Worm (Caenorhabditis elegans) whole organism, late embryonic: ENCODE measurements around the gene srz-24.

Experiments used
- Y22D7AL.16 ChIP-seq: sonication (generic microtip); optimal IDR thresholded peaks from 2 replicates; lab custom pipeline; 2016; ENCODE audit warnings: missing genetic modification characterization, missing compliant biosample characterization
- ama-1 ChIP-seq: fragments of 150-350 bp; optimal IDR thresholded peaks from 2 replicates; lab custom pipeline; 2014
- ceh-2 ChIP-seq: sonication (generic microtip); optimal IDR thresholded peaks from 2 replicates; lab custom pipeline; 2016; ENCODE audit warnings: missing genotype, missing genetic modification characterization, missing compliant biosample characterization
- che-1 ChIP-seq: sonication (generic microtip); optimal IDR thresholded peaks from 2 replicates; lab custom pipeline; 2016; ENCODE audit warnings: mild to moderate bottlenecking, missing genetic modification characterization, missing compliant biosample characterization
- fkh-10 ChIP-seq: fragments of 150-350 bp; optimal IDR thresholded peaks from 2 replicates; lab custom pipeline; 2014; ENCODE audit warnings: missing biosample characterization, missing genetic modification reagents, missing genetic modification characterization
- nfya-1 ChIP-seq: sonication (generic microtip); optimal IDR thresholded peaks from 2 replicates; lab custom pipeline; 2017; ENCODE audit warnings: missing genetic modification characterization, mild to moderate bottlenecking, missing compliant biosample characterization, antibody characterized with exemption, moderate library complexity
- syd-9 ChIP-seq: sonication (generic microtip); optimal IDR thresholded peaks from 2 replicates; lab custom pipeline; 2016; ENCODE audit warnings: mild to moderate bottlenecking, missing genetic modification characterization, moderate library complexity, missing compliant biosample characterization
- unc-55 ChIP-seq: sonication (generic microtip); optimal IDR thresholded peaks from 2 replicates; lab custom pipeline; 2017; ENCODE audit warnings: missing biosample characterization, missing genetic modification reagents, missing genetic modification characterization
- unc-86 ChIP-seq: sonication (generic microtip); optimal IDR thresholded peaks from 2 replicates; lab custom pipeline; 2016; ENCODE audit warnings: missing genetic modification characterization, missing compliant biosample characterization

DNA sequence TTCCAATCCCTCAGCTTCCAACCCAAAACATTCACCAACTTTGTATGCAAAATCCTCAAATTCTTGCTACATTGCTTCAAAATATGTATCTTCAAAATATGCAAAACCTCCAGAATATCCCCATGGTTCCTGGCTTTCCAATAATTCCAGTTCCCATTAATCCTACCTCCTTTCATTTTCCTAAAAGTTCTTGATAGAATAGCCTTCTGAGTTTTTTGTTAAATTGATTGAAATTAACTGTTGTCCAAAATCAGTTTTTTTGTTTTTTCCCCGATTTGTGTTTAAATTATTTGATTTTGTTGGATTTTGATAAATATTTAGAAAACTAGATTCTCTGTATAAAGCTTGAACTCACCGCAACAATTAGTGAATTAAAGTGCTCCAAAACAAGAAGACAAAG, 24.2 kb upstream of the srz-24 start:
- no peak for TF ChIP-seq ama-1 (lab: Kevin White, UChicago)
- no peak for TF ChIP-seq che-1 (tag; lab: Kevin White, UChicago)
- TF ChIP-seq unc-86 (tag; lab: Kevin White, UChicago) = no peak
- TF ChIP-seq unc-55 (GFP tag; lab: Kevin White, UChicago) = no peak
- no peak for TF ChIP-seq fkh-10 (GFP tag; lab: Kevin White, UChicago)
- TF ChIP-seq Y22D7AL.16 = no peak
- TF ChIP-seq nfya-1 = no peak
- TF ChIP-seq ceh-2 (tag; lab: Kevin White, UChicago) = no peak
- no peak for TF ChIP-seq syd-9 (tag; lab: Kevin White, UChicago)
